Worm (Caenorhabditis elegans): Measurements from ENCODE around the gene W08E12.6.

- no peak for TF ChIP-seq fos-1 (tag; optimal IDR thresholded peaks at IDR 0.05)
- TF ChIP-seq unc-62 (GFP tag; optimal IDR thresholded peaks at IDR 0.05), result no peak
- TF ChIP-seq fkh-10 (GFP tag; optimal IDR thresholded peaks at IDR 0.05), result no peak
Observed at ce11 chrIV:3299229-3299628, 829 bp downstream of the W08E12.6 start.
